Fruit fly (Drosophila melanogaster) whole organism, prepupa: ENCODE measurements around the gene Acp32CD.
A peak's percentile ranks its signal among the peaks of the same experiment; 100 is the strongest.

Experiments
- Blimp-1 ChIP-seq: fragments of 200-800 bp; sonication (Bioruptor generic); optimal IDR thresholded peaks from 3 replicates; lab custom pipeline; 2017; ENCODE audit warnings: missing biosample characterization, missing genetic modification characterization, mild to moderate bottlenecking, moderate library complexity, missing genetic modification reagents
- CG10631 ChIP-seq: fragments of 200-800 bp; sonication (Bioruptor generic); optimal IDR thresholded peaks from 2 replicates; lab custom pipeline; 2016; ENCODE audit warnings: missing biosample characterization, missing genetic modification characterization
- CG10669 ChIP-seq: fragments of 200-800 bp; sonication (Bioruptor generic); optimal IDR thresholded peaks from 3 replicates; lab custom pipeline; 2018; ENCODE audit warnings: missing biosample characterization, mild to moderate bottlenecking, missing genetic modification characterization, moderate library complexity
- CG11294 ChIP-seq: fragments of 200-800 bp; sonication (Bioruptor generic); IDR thresholded peaks from 2 replicates; pipeline ENCODE4 v1.3.6; 2022; ENCODE audit warnings: missing biosample characterization, missing genetic modification characterization
- CG11762 ChIP-seq: fragments of 200-800 bp; sonication (Bioruptor generic); optimal IDR thresholded peaks from 3 replicates; lab custom pipeline; 2016; ENCODE audit warnings: missing biosample characterization, missing genetic modification characterization; ENCODE audit not compliant: insufficient read depth
- CG11902 ChIP-seq: fragments of 200-800 bp; sonication (Bioruptor generic); optimal IDR thresholded peaks from 3 replicates; lab custom pipeline; 2016; ENCODE audit warnings: missing biosample characterization, missing genetic modification characterization
- CG15336 ChIP-seq: fragments of 200-800 bp; sonication (Bioruptor generic); IDR thresholded peaks from 2 replicates; pipeline ENCODE4 v1.3.6; 2022; ENCODE audit warnings: missing biosample characterization, missing genetic modification characterization
- CG1621 ChIP-seq: fragments of 200-800 bp; sonication (Bioruptor generic); optimal IDR thresholded peaks from 3 replicates; lab custom pipeline; 2018; ENCODE audit warnings: missing biosample characterization, mild to moderate bottlenecking, missing genetic modification characterization
- CG16779 ChIP-seq: fragments of 200-800 bp; sonication (Bioruptor generic); optimal IDR thresholded peaks from 3 replicates; lab custom pipeline; 2017; ENCODE audit warnings: missing biosample characterization, mild to moderate bottlenecking, missing genetic modification characterization
- CG31627 ChIP-seq: fragments of 200-800 bp; sonication (Bioruptor generic); optimal IDR thresholded peaks from 3 replicates; lab custom pipeline; 2016; ENCODE audit warnings: missing biosample characterization, missing genetic modification characterization
- CG32006 ChIP-seq: fragments of 200-800 bp; sonication (Bioruptor generic); optimal IDR thresholded peaks from 3 replicates; lab custom pipeline; 2017; ENCODE audit warnings: missing biosample characterization, mild to moderate bottlenecking, missing genetic modification characterization
- CG3919 ChIP-seq: fragments of 200-800 bp; sonication (Bioruptor generic); optimal IDR thresholded peaks from 3 replicates; lab custom pipeline; 2016; ENCODE audit warnings: missing biosample characterization, missing genetic modification characterization
- CG4318 ChIP-seq: fragments of 200-800 bp; sonication (Bioruptor generic); optimal IDR thresholded peaks from 3 replicates; lab custom pipeline; 2017; ENCODE audit warnings: missing biosample characterization, mild to moderate bottlenecking, missing genetic modification characterization
- CG6163 ChIP-seq: fragments of 200-800 bp; sonication (Bioruptor generic); IDR thresholded peaks from 3 replicates; pipeline ENCODE4 v1.3.6; 2022; ENCODE audit warnings: missing biosample characterization, missing genetic modification characterization
- CG6276 ChIP-seq: fragments of 200-800 bp; sonication (Bioruptor generic); optimal IDR thresholded peaks from 2 replicates; lab custom pipeline; 2017; ENCODE audit warnings: missing biosample characterization, mild to moderate bottlenecking, missing genetic modification characterization
- CG6792 ChIP-seq: fragments of 200-800 bp; sonication (Bioruptor generic); optimal IDR thresholded peaks from 3 replicates; lab custom pipeline; 2016; ENCODE audit warnings: missing biosample characterization, missing genetic modification characterization
- CG6808 ChIP-seq: fragments of 200-800 bp; sonication (Bioruptor generic); optimal IDR thresholded peaks from 3 replicates; lab custom pipeline; 2017; ENCODE audit warnings: missing biosample characterization, missing genetic modification characterization, mild to moderate bottlenecking, moderate library complexity, missing genetic modification reagents
- CG6854 ChIP-seq: fragments of 200-800 bp; sonication (Bioruptor generic); optimal IDR thresholded peaks from 2 replicates; lab custom pipeline; 2017; ENCODE audit warnings: missing biosample characterization, mild to moderate bottlenecking, missing genetic modification characterization
- CG7368 ChIP-seq: fragments of 200-800 bp; sonication (Bioruptor generic); optimal IDR thresholded peaks from 3 replicates; lab custom pipeline; 2016; ENCODE audit warnings: missing biosample characterization, missing genetic modification characterization
- CG9139 ChIP-seq: fragments of 200-800 bp; sonication (Bioruptor generic); optimal IDR thresholded peaks from 3 replicates; lab custom pipeline; 2017; ENCODE audit warnings: missing biosample characterization, mild to moderate bottlenecking, missing genetic modification characterization
- Eip78C ChIP-seq: fragments of 200-800 bp; sonication (Bioruptor generic); peaks from one replicate; lab custom pipeline; 2016; ENCODE audit warnings: missing biosample characterization, missing genetic modification characterization
- Eip93F ChIP-seq: fragments of 200-800 bp; sonication (Bioruptor generic); optimal IDR thresholded peaks from 2 replicates; lab custom pipeline; 2016; ENCODE audit warnings: missing biosample characterization, mild to moderate bottlenecking, missing genetic modification characterization
- Ets96B ChIP-seq: fragments of 200-800 bp; optimal IDR thresholded peaks from 2 replicates; lab custom pipeline; 2019; ENCODE audit warnings: missing biosample characterization, mild to moderate bottlenecking, missing genetic modification characterization, moderate library complexity
- Hr38 ChIP-seq: sonication (Bioruptor generic); optimal IDR thresholded peaks from 2 replicates; lab custom pipeline; 2016; ENCODE audit warnings: missing biosample characterization, missing genetic modification characterization
- Hr4 ChIP-seq: fragments of 200-800 bp; sonication (Bioruptor generic); optimal IDR thresholded peaks from 3 replicates; lab custom pipeline; 2016; ENCODE audit warnings: missing biosample characterization, missing genetic modification characterization
- Lpt ChIP-seq: fragments of 200-800 bp; sonication (Bioruptor generic); optimal IDR thresholded peaks from 3 replicates; lab custom pipeline; 2016; ENCODE audit warnings: missing biosample characterization, missing genetic modification characterization
- Met ChIP-seq: fragments of 200-800 bp; sonication (Bioruptor generic); optimal IDR thresholded peaks from 3 replicates; lab custom pipeline; 2016; ENCODE audit warnings: missing biosample characterization, missing genetic modification characterization
- Smox ChIP-seq: fragments of 200-800 bp; sonication (Bioruptor generic); optimal IDR thresholded peaks from 3 replicates; lab custom pipeline; 2016; ENCODE audit warnings: missing biosample characterization, missing genetic modification characterization
- Sox14 ChIP-seq: fragments of 200-800 bp; sonication (Bioruptor generic); optimal IDR thresholded peaks from 3 replicates; lab custom pipeline; 2016; ENCODE audit warnings: missing biosample characterization, missing genetic modification characterization
- achi ChIP-seq: fragments of 200-800 bp; sonication (Bioruptor generic); optimal IDR thresholded peaks from 3 replicates; lab custom pipeline; 2016; ENCODE audit warnings: missing biosample characterization, missing genetic modification characterization
- acj6 ChIP-seq: fragments of 200-800 bp; sonication (Bioruptor generic); optimal IDR thresholded peaks from 3 replicates; lab custom pipeline; 2016; ENCODE audit warnings: missing biosample characterization, missing genetic modification characterization
- cyc ChIP-seq: fragments of 200-800 bp; sonication (Bioruptor generic); optimal IDR thresholded peaks from 3 replicates; lab custom pipeline; 2016; ENCODE audit warnings: missing biosample characterization, missing genetic modification characterization
- dac ChIP-seq: fragments of 200-800 bp; sonication (Bioruptor generic); optimal IDR thresholded peaks from 2 replicates; lab custom pipeline; 2017; ENCODE audit warnings: missing biosample characterization, mild to moderate bottlenecking, missing genetic modification characterization
- dsx ChIP-seq: fragments of 200-800 bp; optimal IDR thresholded peaks from 3 replicates; lab custom pipeline; 2019; ENCODE audit warnings: missing biosample characterization, mild to moderate bottlenecking, missing genetic modification characterization, moderate library complexity; ENCODE audit not compliant: poor library complexity, severe bottlenecking
- eg ChIP-seq: fragments of 200-800 bp; sonication (Bioruptor generic); IDR thresholded peaks from 3 replicates; pipeline ENCODE4 v1.3.6; 2022; ENCODE audit warnings: missing biosample characterization, missing genetic modification characterization
- esn ChIP-seq: fragments of 200-800 bp; sonication (Bioruptor generic); optimal IDR thresholded peaks from 2 replicates; lab custom pipeline; 2016; ENCODE audit warnings: missing biosample characterization, mild to moderate bottlenecking, missing genetic modification characterization, moderate library complexity
- fd85E ChIP-seq: fragments of 200-800 bp; sonication (Bioruptor generic); optimal IDR thresholded peaks from 3 replicates; lab custom pipeline; 2016; ENCODE audit warnings: missing biosample characterization, missing genetic modification characterization
- fkh ChIP-seq: fragments of 200-800 bp; sonication (Bioruptor generic); optimal IDR thresholded peaks from 3 replicates; lab custom pipeline; 2017; ENCODE audit warnings: missing biosample characterization, mild to moderate bottlenecking, missing genetic modification characterization, moderate library complexity
- lz ChIP-seq: fragments of 200-800 bp; sonication (Bioruptor generic); optimal IDR thresholded peaks from 3 replicates; lab custom pipeline; 2016; ENCODE audit warnings: missing biosample characterization, missing genetic modification characterization
- net ChIP-seq: fragments of 200-800 bp; sonication (Bioruptor generic); optimal IDR thresholded peaks from 3 replicates; lab custom pipeline; 2016; ENCODE audit warnings: missing biosample characterization, missing genetic modification characterization
- pdm3 ChIP-seq: fragments of 200-800 bp; sonication (Bioruptor generic); optimal IDR thresholded peaks from 3 replicates; lab custom pipeline; 2016; ENCODE audit warnings: missing biosample characterization, missing genetic modification characterization
- salr ChIP-seq, 2 experiments: fragments of 200-800 bp; sonication (Bioruptor generic); optimal IDR thresholded peaks; 3 replicates each; lab custom pipeline; 2016 to 2018; ENCODE audit warnings: missing biosample characterization in 2 of 2, missing genetic modification characterization in 2 of 2, mild to moderate bottlenecking in 1 of 2
- spab ChIP-seq: fragments of 200-800 bp; sonication (Bioruptor generic); optimal IDR thresholded peaks from 2 replicates; lab custom pipeline; 2017; ENCODE audit warnings: missing biosample characterization, mild to moderate bottlenecking, missing genetic modification characterization, missing genetic modification reagents
- ss ChIP-seq, 2 experiments: fragments of 200-800 bp; sonication (Bioruptor generic); optimal IDR thresholded peaks; 2 replicates in 1 of 2; 3 replicates in 1 of 2; lab custom pipeline; 2017 to 2018; ENCODE audit warnings: mild to moderate bottlenecking in 2 of 2, missing biosample characterization in 2 of 2, missing genetic modification characterization in 2 of 2, moderate library complexity in 1 of 2
- svp ChIP-seq: fragments of 200-800 bp; sonication (Bioruptor generic); peaks from one replicate; lab custom pipeline; 2016; ENCODE audit warnings: missing biosample characterization, missing genetic modification characterization
- topi ChIP-seq: fragments of 200-800 bp; sonication (Bioruptor generic); optimal IDR thresholded peaks from 3 replicates; lab custom pipeline; 2016; ENCODE audit warnings: missing biosample characterization, missing genetic modification characterization
- vri ChIP-seq: fragments of 200-800 bp; sonication (Bioruptor generic); optimal IDR thresholded peaks from 3 replicates; lab custom pipeline; 2016; ENCODE audit warnings: missing biosample characterization, mild to moderate bottlenecking, missing genetic modification characterization

The Acp32CD gene

dm6 chr2L:11021606-11022005 is 6.2 kb downstream of the Acp32CD start (continued):
- TF ChIP-seq CG16779 (tag; lab: Kevin White, UChicago) (no peak), fkh (GFP tag; lab: Kevin White, UChicago) (no peak), fd85E (GFP tag; lab: Kevin White, UChicago) (no peak), ss (GFP tag; optimal IDR thresholded peaks at IDR 0.05; lab: Kevin White, UChicago) (no peak), CG6163 (no peak), svp (GFP tag; lab: Kevin White, UChicago) (peak; percentile 80), CG31627 (GFP tag; lab: Kevin White, UChicago) (peak; percentile 54), CG10669 (GFP tag; lab: Kevin White, UChicago) (no peak), CG6808 (GFP tag; lab: Kevin White, UChicago) (peak; percentile 39), dac (GFP tag; lab: Kevin White, UChicago) (no peak), vri (GFP tag; lab: Kevin White, UChicago) (no peak), lz (GFP tag; lab: Kevin White, UChicago) (peak; percentile 43), topi (peak; percentile 58), Ets96B (peak; percentile 23), Eip78C (peak; percentile 83), CG11294 (GFP tag; lab: Robert Waterston, UW) (no peak), acj6 (peak; percentile 44), CG7368 (no peak), CG1621 (no peak), CG10631 (GFP tag; lab: Kevin White, UChicago) (peak; percentile 4), net (GFP tag; lab: Kevin White, UChicago) (no peak), Sox14 (GFP tag; lab: Kevin White, UChicago) (peak; percentile 41), CG11902 (GFP tag; lab: Kevin White, UChicago) (no peak), CG32006 (GFP tag; lab: Kevin White, UChicago) (peak; percentile 44), CG6276 (GFP tag; lab: Kevin White, UChicago) (no peak)
- TF ChIP-seq, all 60 proteins: peak for 26

dm6 chr2L:11022804-11023203 is 7.4 kb downstream of the Acp32CD start:
- TF ChIP-seq Met (GFP tag; lab: Kevin White, UChicago) (peak; percentile 35), fd85E (GFP tag; lab: Kevin White, UChicago) (no peak), Sox14 (GFP tag; lab: Kevin White, UChicago) (peak; percentile 15), CG6808 (GFP tag; lab: Kevin White, UChicago) (no peak), Blimp-1 (GFP tag; lab: Kevin White, UChicago) (no peak), dsx (GFP tag; lab: Kevin White, UChicago) (no peak), lz (GFP tag; lab: Kevin White, UChicago) (no peak), svp (GFP tag; lab: Kevin White, UChicago) (peak; percentile 67), topi (peak; percentile 21), CG16779 (tag; lab: Kevin White, UChicago) (no peak), CG6792 (GFP tag; lab: Kevin White, UChicago) (no peak), CG11902 (GFP tag; lab: Kevin White, UChicago) (no peak), CG15336 (peak; percentile 25; the same call in 1 of the 2 replicates), CG6854 (GFP tag; lab: Kevin White, UChicago) (no peak), CG10669 (GFP tag; lab: Kevin White, UChicago) (no peak), CG6163 (peak; percentile 41; the same call in 1 of the 3 replicates), Hr38 (GFP tag; lab: Kevin White, UChicago) (no peak), Ets96B (no peak), CG3919 (GFP tag; lab: Kevin White, UChicago) (no peak), vri (GFP tag; lab: Kevin White, UChicago) (peak; percentile 1), CG11294 (GFP tag; lab: Robert Waterston, UW) (no peak), salr (GFP tag; optimal IDR thresholded peaks at IDR 0.05; lab: Kevin White, UChicago) (peak in 1 of 2 experiments; percentile 14), CG9139 (GFP tag; lab: Kevin White, UChicago) (no peak), net (GFP tag; lab: Kevin White, UChicago) (no peak), Eip78C (peak; percentile 87), CG31627 (GFP tag; lab: Kevin White, UChicago) (peak; percentile 9), Smox (GFP tag; lab: Kevin White, UChicago) (peak; percentile 26), CG4318 (GFP tag; lab: Kevin White, UChicago) (no peak), CG32006 (GFP tag; lab: Kevin White, UChicago) (peak; percentile 44), esn (GFP tag; lab: Kevin White, UChicago) (peak; percentile 39), eg (GFP tag; lab: Robert Waterston, UW) (no peak), CG11762 (GFP tag; lab: Kevin White, UChicago) (no peak), achi (GFP tag; lab: Kevin White, UChicago) (peak; percentile 39), acj6 (peak; percentile 42), spab (GFP tag; lab: Kevin White, UChicago) (no peak), cyc (GFP tag; lab: Kevin White, UChicago) (peak; percentile 0), Eip93F (no peak), Hr4 (GFP tag; lab: Kevin White, UChicago) (peak; percentile 25), pdm3 (peak; percentile 28), Lpt (GFP tag; lab: Kevin White, UChicago) (no peak), dac (GFP tag; lab: Kevin White, UChicago) (no peak)
